Fruit fly (Drosophila melanogaster) whole organism, wandering third instar larva: Measurements from ENCODE around the gene SIDL.

ENCODE experiments used
- Abd-B ChIP-seq: fragments of >200 bp; optimal IDR thresholded peaks from 2 replicates; lab custom pipeline; 2017; ENCODE audit warnings: missing biosample characterization, missing genetic modification characterization
- CG32264 ChIP-seq: fragments of 200-800 bp; sonication (Bioruptor generic); optimal IDR thresholded peaks from 2 replicates; lab custom pipeline; 2016; ENCODE audit warnings: missing biosample characterization, missing genetic modification characterization
- CG9705 ChIP-seq: fragments of 200-800 bp; sonication (Bioruptor generic); optimal IDR thresholded peaks from 2 replicates; lab custom pipeline; 2018; ENCODE audit warnings: missing biosample characterization, mild to moderate bottlenecking, missing genetic modification characterization
- CrebA ChIP-seq: fragments of 200-800 bp; sonication (Bioruptor generic); optimal IDR thresholded peaks from 2 replicates; lab custom pipeline; 2016; ENCODE audit warnings: missing biosample characterization, mild to moderate bottlenecking, missing genetic modification characterization, borderline replicate concordance
- Dfd ChIP-seq: fragments of >200 bp; optimal IDR thresholded peaks from 2 replicates; lab custom pipeline; 2017; ENCODE audit warnings: missing biosample characterization, missing genetic modification characterization
- Dif ChIP-seq: fragments of 200-275, 200-300 bp; sonication (Bioruptor generic); optimal IDR thresholded peaks from 2 replicates; lab custom pipeline; 2018; ENCODE audit warnings: missing biosample characterization, missing genetic modification characterization; ENCODE audit not compliant: partially characterized antibody
- GATAd ChIP-seq: sonication (Bioruptor generic); optimal IDR thresholded peaks from 2 replicates; lab custom pipeline; 2016; ENCODE audit warnings: missing biosample characterization, missing genetic modification characterization
- HLH106 ChIP-seq: fragments of 200-800 bp; optimal IDR thresholded peaks from 3 replicates; lab custom pipeline; 2019; ENCODE audit warnings: missing biosample characterization, mild to moderate bottlenecking, missing genetic modification characterization, moderate library complexity
- Hnf4 ChIP-seq: fragments of 200-800 bp; sonication (Bioruptor generic); optimal IDR thresholded peaks from 2 replicates; lab custom pipeline; 2016; ENCODE audit warnings: missing biosample characterization, mild to moderate bottlenecking, missing genetic modification characterization
- Hr78 ChIP-seq: fragments of >200 bp; optimal IDR thresholded peaks from 2 replicates; lab custom pipeline; 2017; ENCODE audit warnings: missing biosample characterization, missing genetic modification characterization
- Hr83 ChIP-seq: fragments of 200-300 bp; sonication (Bioruptor generic); optimal IDR thresholded peaks from 2 replicates; lab custom pipeline; 2016; ENCODE audit warnings: missing biosample characterization, mild to moderate bottlenecking, missing genetic modification characterization, moderate library complexity; ENCODE audit not compliant: poor library complexity, severe bottlenecking
- Jra ChIP-seq: sonication (Bioruptor generic); optimal IDR thresholded peaks from 2 replicates; lab custom pipeline; 2016; ENCODE audit warnings: missing biosample characterization, missing genetic modification characterization
- Mio ChIP-seq: sonication (Bioruptor generic); optimal IDR thresholded peaks from 2 replicates; lab custom pipeline; 2016; ENCODE audit warnings: missing biosample characterization, missing genetic modification characterization
- Myc ChIP-seq: fragments of >200 bp; optimal IDR thresholded peaks from 2 replicates; lab custom pipeline; 2017
- N ChIP-seq: fragments of >200 bp; optimal IDR thresholded peaks from 2 replicates; lab custom pipeline; 2018; ENCODE audit warnings: missing biosample characterization, missing external identifiers, missing genetic modification characterization
- OdsH ChIP-seq: fragments of 200-800 bp; sonication (Bioruptor generic); optimal IDR thresholded peaks from 2 replicates; lab custom pipeline; 2016; ENCODE audit warnings: missing biosample characterization, mild to moderate bottlenecking, missing genetic modification characterization
- Rel ChIP-seq, 2 experiments: fragments of 200-800 bp; sonication (Bioruptor generic) in 1 of 2; optimal IDR thresholded peaks; 2 replicates in 1 of 2; 3 replicates in 1 of 2; lab custom pipeline; 2016 to 2019; ENCODE audit warnings: mild to moderate bottlenecking in 2 of 2, missing biosample characterization in 2 of 2, missing genetic modification characterization in 2 of 2, moderate library complexity in 1 of 2
- Sp1 ChIP-seq: fragments of 200-800 bp; sonication (Bioruptor generic); optimal IDR thresholded peaks from 3 replicates; lab custom pipeline; 2019; ENCODE audit warnings: missing biosample characterization, mild to moderate bottlenecking, missing genetic modification characterization, moderate library complexity
- Vsx2 ChIP-seq: fragments of 200-300, 225-300 bp; sonication (Bioruptor generic); optimal IDR thresholded peaks from 2 replicates; lab custom pipeline; 2018; ENCODE audit warnings: missing biosample characterization, missing genetic modification characterization; ENCODE audit not compliant: partially characterized antibody
- br ChIP-seq: fragments of 200-800 bp; sonication (Bioruptor generic); optimal IDR thresholded peaks from 2 replicates; lab custom pipeline; 2016; ENCODE audit warnings: missing biosample characterization, missing genetic modification characterization
- brk ChIP-seq: fragments of 200-800 bp; sonication (Bioruptor generic); optimal IDR thresholded peaks from 2 replicates; lab custom pipeline; 2016; ENCODE audit warnings: missing biosample characterization, mild to moderate bottlenecking, missing genetic modification characterization
- dl ChIP-seq, 2 experiments: fragments of 175-275, 200-275 bp in 1 of 2; fragments of 200-275 bp in 1 of 2; sonication (Bioruptor generic); optimal IDR thresholded peaks; lab custom pipeline; 2018; ENCODE audit warnings: mild to moderate bottlenecking in 2 of 2, missing biosample characterization in 2 of 2, missing genetic modification characterization in 2 of 2, moderate library complexity in 2 of 2; ENCODE audit not compliant: partially characterized antibody in 2 of 2, insufficient read depth in 1 of 2
- dmrt93B ChIP-seq: fragments of 200-800 bp; sonication (Bioruptor generic); optimal IDR thresholded peaks from 2 replicates; lab custom pipeline; 2018; ENCODE audit warnings: missing biosample characterization, mild to moderate bottlenecking, missing genetic modification characterization
- dsf ChIP-seq: sonication (Bioruptor generic); optimal IDR thresholded peaks from 2 replicates; lab custom pipeline; 2016; ENCODE audit warnings: missing biosample characterization, missing genetic modification characterization, borderline replicate concordance
- ey ChIP-seq: fragments of 200-800 bp; sonication (Bioruptor generic); optimal IDR thresholded peaks from 2 replicates; lab custom pipeline; 2016; ENCODE audit warnings: missing biosample characterization, missing genetic modification characterization
- foxo ChIP-seq, 2 experiments: fragments of 200-800 bp; sonication (Bioruptor generic); optimal IDR thresholded peaks; 2 replicates in 1 of 2; 3 replicates in 1 of 2; lab custom pipeline; 2016 to 2017; ENCODE audit warnings: missing biosample characterization in 2 of 2, missing genetic modification characterization in 2 of 2
- fru ChIP-seq: fragments of 200-800 bp; sonication (Bioruptor generic); optimal IDR thresholded peaks from 3 replicates; lab custom pipeline; 2016; ENCODE audit warnings: missing biosample characterization, mild to moderate bottlenecking, missing genetic modification characterization
- h ChIP-seq: fragments of 200-800 bp; sonication (Bioruptor generic); optimal IDR thresholded peaks from 3 replicates; lab custom pipeline; 2016; ENCODE audit warnings: missing biosample characterization, mild to moderate bottlenecking, missing genetic modification characterization
- jim ChIP-seq: fragments of 175-275, 200-325 bp; sonication (Bioruptor generic); optimal IDR thresholded peaks from 2 replicates; lab custom pipeline; 2016; ENCODE audit warnings: missing biosample characterization, mild to moderate bottlenecking, missing genetic modification characterization
- lola ChIP-seq: fragments of >200 bp; optimal IDR thresholded peaks from 2 replicates; lab custom pipeline; 2017; ENCODE audit warnings: missing biosample characterization, missing genetic modification characterization
- pan ChIP-seq: fragments of >200 bp; optimal IDR thresholded peaks from 2 replicates; lab custom pipeline; 2017
- psq ChIP-seq: fragments of 200-800 bp; sonication (Bioruptor generic); optimal IDR thresholded peaks from 3 replicates; lab custom pipeline; 2017; ENCODE audit warnings: missing biosample characterization, mild to moderate bottlenecking, missing genetic modification characterization, moderate library complexity
- rgr ChIP-seq: fragments of 200-800 bp; sonication (Bioruptor generic); optimal IDR thresholded peaks from 3 replicates; lab custom pipeline; 2016; ENCODE audit warnings: missing biosample characterization, mild to moderate bottlenecking, missing genetic modification characterization
- sage ChIP-seq: fragments of 200-800 bp; sonication (Bioruptor generic); optimal IDR thresholded peaks from 2 replicates; lab custom pipeline; 2016; ENCODE audit warnings: missing biosample characterization, mild to moderate bottlenecking, missing genetic modification characterization
- sv ChIP-seq: fragments of 200-800 bp; sonication (Bioruptor generic); optimal IDR thresholded peaks from 3 replicates; lab custom pipeline; 2016; ENCODE audit warnings: missing biosample characterization, missing genetic modification characterization
- tai ChIP-seq: sonication (Bioruptor generic); optimal IDR thresholded peaks from 2 replicates; lab custom pipeline; 2016; ENCODE audit warnings: missing biosample characterization, missing genetic modification characterization
- usp ChIP-seq: fragments of >200 bp; optimal IDR thresholded peaks from 2 replicates; lab custom pipeline; 2017; ENCODE audit warnings: missing biosample characterization, missing genetic modification characterization
- woc ChIP-seq: sonication (Bioruptor generic); optimal IDR thresholded peaks from 2 replicates; lab custom pipeline; 2016; ENCODE audit warnings: missing biosample characterization, mild to moderate bottlenecking, missing genetic modification characterization

SIDL gene

DNA sequence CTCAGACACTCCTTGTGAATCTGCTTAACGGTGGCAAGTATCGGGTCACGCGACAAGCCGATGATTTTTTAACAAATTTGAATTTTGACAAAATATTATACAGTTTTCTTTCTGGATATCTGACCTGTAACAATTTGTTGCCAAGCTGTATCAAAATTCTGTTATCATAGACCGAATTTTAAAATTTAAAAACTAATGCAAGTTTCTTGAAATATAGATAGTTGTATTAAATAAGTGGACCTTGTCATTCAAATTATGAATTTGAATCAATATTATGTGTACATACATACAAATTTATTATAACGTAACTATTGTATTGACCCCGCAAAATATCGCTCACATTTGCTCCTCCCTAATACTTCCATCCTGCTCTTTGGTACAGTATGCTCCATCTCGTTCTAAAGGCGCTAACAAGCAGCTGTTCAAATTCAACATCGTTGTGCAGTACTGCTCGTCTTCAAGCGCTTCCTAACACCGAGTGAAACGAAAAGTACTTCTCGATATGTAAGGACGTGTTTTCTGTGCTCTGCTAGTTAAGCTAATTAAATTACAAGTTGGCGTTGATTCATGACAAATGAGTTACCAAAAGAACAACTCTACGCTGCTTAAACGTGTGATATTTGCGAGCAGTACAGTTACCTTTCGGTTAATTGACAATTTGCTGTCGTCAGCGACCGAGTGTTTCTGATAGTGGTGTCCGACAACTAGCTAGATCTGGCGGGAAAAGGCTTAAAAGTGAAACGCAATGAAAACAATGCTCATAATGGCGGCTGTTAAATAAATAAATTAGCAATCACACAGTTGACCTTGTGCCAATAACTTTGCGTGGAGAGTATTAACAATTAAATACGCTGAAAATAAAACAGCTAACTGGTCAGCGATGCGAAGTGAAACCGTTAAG is 22.3 kb downstream of the SIDL start, which contains the start of the genes Kpc1 and CG42542:
Gene Kpc1, minus strand, starts transcription at position 77 of the 901 bp plus-strand sequence.
Gene CG42542, plus strand, starts transcription at position 465 of the 901 bp plus-strand sequence.
- TF ChIP-seq brk (GFP tag; lab: Kevin White, UChicago) (no peak), Hr83 (peak; percentile 93), pan (lab: Kevin White, UChicago) (no peak), Hnf4 (peak; percentile 92), foxo (GFP tag; optimal IDR thresholded peaks at IDR 0.05; lab: Kevin White, UChicago) (peak; percentile 34 to 83), psq (GFP tag; lab: Kevin White, UChicago) (peak; percentile 69), CG9705 (GFP tag; lab: Kevin White, UChicago) (peak; percentile 49), tai (GFP tag; lab: Kevin White, UChicago) (no peak), dsf (GFP tag; lab: Kevin White, UChicago) (peak; percentile 72), Dif (GFP tag; lab: Kevin White, UChicago) (peak; percentile 19), Myc (lab: Kevin White, UChicago) (peak; percentile 89), CrebA (GFP tag; lab: Kevin White, UChicago) (peak; percentile 64), Sp1 (peak; percentile 64), CG32264 (peak; percentile 70), sage (GFP tag; lab: Kevin White, UChicago) (peak; percentile 56), rgr (GFP tag; lab: Kevin White, UChicago) (peak; percentile 83), woc (GFP tag; lab: Kevin White, UChicago) (peak; percentile 95), ey (GFP tag; lab: Kevin White, UChicago) (peak; percentile 82), dmrt93B (GFP tag; lab: Kevin White, UChicago) (peak; percentile 52), lola (GFP tag; lab: Kevin White, UChicago) (no peak), br (GFP tag; lab: Kevin White, UChicago) (peak; percentile 74), Mio (GFP tag; lab: Kevin White, UChicago) (no peak), Vsx2 (GFP tag; lab: Kevin White, UChicago) (peak; percentile 92), jim (peak; percentile 52), HLH106 (peak; percentile 60), Abd-B (GFP tag; lab: Kevin White, UChicago) (no peak), Rel (GFP tag; optimal IDR thresholded peaks at IDR 0.05; lab: Kevin White, UChicago) (no peak), Rel (tag; optimal IDR thresholded peaks at IDR 0.05; lab: Kevin White, UChicago) (peak; percentile 60), Jra (GFP tag; lab: Kevin White, UChicago) (peak; percentile 94), sv (GFP tag; lab: Kevin White, UChicago) (peak; percentile 87), N (GFP tag; lab: Kevin White, UChicago) (no peak), fru (GFP tag; lab: Kevin White, UChicago) (peak; percentile 77), Hr78 (GFP tag; lab: Kevin White, UChicago) (no peak), h (GFP tag; lab: Kevin White, UChicago) (peak; percentile 83), usp (GFP tag; lab: Kevin White, UChicago) (no peak), GATAd (GFP tag; lab: Kevin White, UChicago) (peak; percentile 74), Dfd (GFP tag; lab: Kevin White, UChicago) (no peak), dl (GFP tag; optimal IDR thresholded peaks at IDR 0.05; lab: Kevin White, UChicago; ENCODE audit: insufficient read depth in 1 of 2, partially characterized antibody in 2 of 2) (peak in 1 of 2 experiments; percentile 6), OdsH (GFP tag; lab: Kevin White, UChicago) (peak; percentile 72)

DNA sequence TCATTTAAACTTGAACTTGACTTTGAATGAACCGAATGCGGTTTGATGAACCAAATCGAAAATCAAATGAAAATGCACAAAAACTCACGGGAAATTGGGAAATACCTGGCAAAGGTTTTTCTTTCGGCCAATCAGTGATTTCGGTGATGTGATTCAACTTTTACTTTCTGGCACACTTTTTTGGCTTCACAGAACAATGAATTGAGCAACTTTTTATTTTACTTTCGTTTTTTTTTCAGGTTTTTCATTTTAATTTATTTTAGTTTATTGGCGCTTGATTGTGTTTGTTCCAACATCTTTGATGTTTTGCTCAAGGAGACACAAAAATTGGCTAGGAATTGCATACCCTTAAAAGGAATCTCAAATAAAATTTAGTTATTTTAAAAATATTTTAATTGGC is 37.2 kb downstream of the SIDL start, which contains the start of gene Mf:
Gene Mf, minus strand, starts transcription at position 44 of the 400 bp plus-strand sequence.
- no peak for TF ChIP-seq Vsx2 (GFP tag; lab: Kevin White, UChicago)
